Fruit fly (Drosophila melanogaster): ENCODE measurements around the gene CG43082.
A peak's percentile ranks its signal among the peaks of the same experiment; 100 is the strongest.

Gene CG43082

DNA sequence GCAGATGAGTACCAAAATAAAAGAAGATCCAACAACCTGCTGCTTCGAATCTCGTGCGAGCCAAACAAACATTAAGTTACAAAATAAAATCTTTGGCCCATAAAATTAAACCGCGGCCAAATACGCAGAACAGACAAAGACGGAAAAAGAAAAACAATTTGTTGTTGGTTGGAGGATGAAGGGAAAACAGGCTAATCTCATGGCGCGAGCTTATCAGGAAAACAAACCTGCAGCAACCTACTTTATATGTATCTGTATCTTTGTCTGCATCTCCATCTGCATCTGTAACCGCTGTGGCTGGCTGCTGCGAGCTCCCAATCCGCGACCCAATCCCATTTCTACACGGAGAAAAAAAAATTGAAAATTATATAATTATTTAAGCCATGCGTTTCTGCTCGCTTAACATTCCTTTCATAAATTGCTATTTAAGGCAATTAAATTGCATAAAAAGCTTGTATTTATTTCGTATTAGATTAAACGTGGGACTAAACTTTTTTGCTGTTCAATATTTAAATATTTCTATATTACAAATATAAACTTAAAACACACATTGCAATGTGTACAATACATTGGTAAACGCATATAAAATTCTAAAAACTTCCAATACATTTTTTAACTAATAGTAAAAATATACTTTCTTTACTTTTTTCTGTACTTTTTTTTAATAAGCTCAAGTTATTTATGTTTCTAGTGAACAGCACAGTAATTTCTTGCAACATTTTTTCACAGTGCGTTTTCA lies 31.3 kb downstream of the CG43082 start (continued):
- TF ChIP-seq CG3065 (GFP tag; optimal IDR thresholded peaks at IDR 0.05) (no peak), chm (GFP tag; IDR thresholded peaks at IDR 0.05) (no peak), pzg (GFP tag; optimal IDR thresholded peaks at IDR 0.05) (no peak), bowl (GFP tag; IDR thresholded peaks at IDR 0.05) (no peak), Optix (GFP tag; IDR thresholded peaks at IDR 0.05) (no peak), CG8944 (GFP tag; optimal IDR thresholded peaks at IDR 0.05) (no peak), Fer1 (GFP tag; optimal IDR thresholded peaks at IDR 0.05) (no peak), CG11085 (GFP tag; IDR thresholded peaks at IDR 0.05) (no peak), CG17385 (GFP tag; optimal IDR thresholded peaks at IDR 0.05) (peak; percentile 8), CG17612 (GFP tag; IDR thresholded peaks at IDR 0.05) (no peak), CG1603 (tag; optimal IDR thresholded peaks at IDR 0.05) (no peak), slbo (GFP tag; IDR thresholded peaks at IDR 0.05) (no peak), chif (GFP tag; optimal IDR thresholded peaks at IDR 0.05) (no peak), CG4404 (GFP tag; IDR thresholded peaks at IDR 0.05) (no peak), Pdp1 (GFP tag; optimal IDR thresholded peaks at IDR 0.05) (peak in 1 of 2 experiments; percentile 35), Oli (tag; optimal IDR thresholded peaks at IDR 0.05) (peak; percentile 58), Ets97D (GFP tag; optimal IDR thresholded peaks at IDR 0.05) (no peak), CG15696 (tag; optimal IDR thresholded peaks at IDR 0.05) (peak; percentile 38), da (GFP tag; optimal IDR thresholded peaks at IDR 0.05) (no peak), CTCF (GFP tag; optimal IDR thresholded peaks at IDR 0.05) (no peak), CG4424 (GFP tag; optimal IDR thresholded peaks at IDR 0.05) (peak; percentile 66), sd (tag; optimal IDR thresholded peaks at IDR 0.05) (no peak), CG3726 (GFP tag; IDR thresholded peaks at IDR 0.05) (no peak), Xbp1 (GFP tag; optimal IDR thresholded peaks at IDR 0.05) (no peak), CG17829 (tag; optimal IDR thresholded peaks at IDR 0.05) (peak; percentile 36), lbe (GFP tag; optimal IDR thresholded peaks at IDR 0.05) (no peak), CG7928 (GFP tag; optimal IDR thresholded peaks at IDR 0.05) (no peak), jigr1 (GFP tag; IDR thresholded peaks at IDR 0.05) (no peak), crp (GFP tag; optimal IDR thresholded peaks at IDR 0.05) (no peak), stwl (tag; optimal IDR thresholded peaks at IDR 0.05) (no peak), CG16779 (GFP tag; IDR thresholded peaks at IDR 0.05) (no peak), zen2 (GFP tag; IDR thresholded peaks at IDR 0.05; ENCODE audit: partially characterized antibody) (no peak), Sox102F (GFP tag; optimal IDR thresholded peaks at IDR 0.05) (peak; percentile 60), CG32767 (GFP tag; IDR thresholded peaks at IDR 0.05) (no peak), zfh2 (GFP tag; optimal IDR thresholded peaks at IDR 0.05) (no peak), CG2889 (GFP tag; IDR thresholded peaks at IDR 0.05) (no peak), bigmax (GFP tag; optimal IDR thresholded peaks at IDR 0.05) (no peak), lmd (GFP tag; IDR thresholded peaks at IDR 0.05) (no peak; the same call in 1 of the 2 replicates), br (optimal IDR thresholded peaks at IDR 0.05) (no peak), crol (GFP tag; IDR thresholded peaks at IDR 0.05) (no peak), CG7839 (tag; optimal IDR thresholded peaks at IDR 0.05) (peak; percentile 38), prd (optimal IDR thresholded peaks at IDR 0.05) (no peak), prd (GFP tag; IDR thresholded peaks at IDR 0.05) (no peak; the same call in 2 of the 3 replicates), CG17328 (GFP tag; IDR thresholded peaks at IDR 0.05) (0 out of 2 replicates have a peak, but pooled peaks have one; percentile 12), TFAM (GFP tag; optimal IDR thresholded peaks at IDR 0.05) (no peak), CG14710 (tag; optimal IDR thresholded peaks at IDR 0.05) (peak; percentile 72), dati (GFP tag; IDR thresholded peaks at IDR 0.05) (no peak), CG32772 (GFP tag; IDR thresholded peaks at IDR 0.05) (no peak), cwo (GFP tag; optimal IDR thresholded peaks at IDR 0.05) (no peak), Drgx (GFP tag; IDR thresholded peaks at IDR 0.05) (no peak), CG18764 (GFP tag; optimal IDR thresholded peaks at IDR 0.05) (no peak), emc (GFP tag; optimal IDR thresholded peaks at IDR 0.05) (no peak)
